Fruit fly (Drosophila melanogaster): ENCODE data around the gene CG32266.

Gene CG32266

dm6 chr3L:3816772-3817483 is 26.3 kb downstream of the CG32266 start (continued):
- TF ChIP-seq Oaz (GFP tag; IDR thresholded peaks at IDR 0.05) (no peak), Sox100B (GFP tag; optimal IDR thresholded peaks at IDR 0.05) (peak; percentile 30), CG2678 (tag; optimal IDR thresholded peaks at IDR 0.05) (peak; percentile 28), bsh (GFP tag; optimal IDR thresholded peaks at IDR 0.05) (peak; percentile 6 to 43), CG10543 (GFP tag; optimal IDR thresholded peaks at IDR 0.05) (peak; percentile 50), CG43689 (GFP tag; IDR thresholded peaks at IDR 0.05) (no peak), fd64A (GFP tag; optimal IDR thresholded peaks at IDR 0.05) (peak; percentile 13), sens (GFP tag) (peak; percentile 77), HHEX (GFP tag; optimal IDR thresholded peaks at IDR 0.05) (peak; percentile 24), CG5180 (GFP tag; optimal IDR thresholded peaks at IDR 0.05) (peak; percentile 25), CG6254 (GFP tag; optimal IDR thresholded peaks at IDR 0.05) (peak; percentile 26), CG7987 (GFP tag; optimal IDR thresholded peaks at IDR 0.05) (peak; percentile 1), MBD-R2 (GFP tag; IDR thresholded peaks at IDR 0.05) (no peak), ATbp (GFP tag; optimal IDR thresholded peaks at IDR 0.05) (peak; percentile 38), Adf1 (GFP tag; IDR thresholded peaks at IDR 0.05) (no peak), CG4328 (GFP tag; optimal IDR thresholded peaks at IDR 0.05) (peak; percentile 14), Nf-YB (GFP tag; optimal IDR thresholded peaks at IDR 0.05) (peak; percentile 26), CG13296 (GFP tag; optimal IDR thresholded peaks at IDR 0.05) (peak; percentile 44), CG12769 (tag; optimal IDR thresholded peaks at IDR 0.05) (peak; percentile 23), CG11456 (GFP tag; IDR thresholded peaks at IDR 0.05) (0 out of 3 replicates have a peak, but pooled peaks have one; percentile 12)

dm6 chr3L:3818566-3819325 is 28.1 kb downstream of the CG32266 start, which contains the start of gene enc:
TSS of gene enc (plus strand) at chr3L:3818679.
- TF ChIP-seq CG10431 (GFP tag; optimal IDR thresholded peaks at IDR 0.05) (peak; percentile 60), gcm (GFP tag; optimal IDR thresholded peaks at IDR 0.05) (no peak), Fer3 (tag; optimal IDR thresholded peaks at IDR 0.05) (peak; percentile 6), Spps (tag; optimal IDR thresholded peaks at IDR 0.05) (no peak), sc (optimal IDR thresholded peaks at IDR 0.05) (no peak), sc (GFP tag; optimal IDR thresholded peaks at IDR 0.05) (no peak), B-H1 (GFP tag; IDR thresholded peaks at IDR 0.05) (no peak), Nf-YA (GFP tag; IDR thresholded peaks at IDR 0.05) (no peak), yki (optimal IDR thresholded peaks at IDR 0.05) (no peak), sima (GFP tag; optimal IDR thresholded peaks at IDR 0.05) (no peak), Camta (GFP tag; optimal IDR thresholded peaks at IDR 0.05) (no peak), kni (GFP tag; optimal IDR thresholded peaks at IDR 0.05) (peak; percentile 47), CG5245 (GFP tag; optimal IDR thresholded peaks at IDR 0.05) (no peak), Stat92E (GFP tag; optimal IDR thresholded peaks at IDR 0.05) (peak in 1 of 3 experiments; percentile 35), Usf (GFP tag; optimal IDR thresholded peaks at IDR 0.05) (no peak), CG1529 (GFP tag; optimal IDR thresholded peaks at IDR 0.05) (peak; percentile 89), CG30431 (GFP tag; optimal IDR thresholded peaks at IDR 0.05) (no peak), twi (tag; optimal IDR thresholded peaks at IDR 0.05) (no peak), Lim3 (GFP tag; IDR thresholded peaks at IDR 0.05) (no peak), CG1792 (GFP tag; optimal IDR thresholded peaks at IDR 0.05) (no peak), B-H2 (GFP tag; optimal IDR thresholded peaks at IDR 0.05) (peak; percentile 23), Bteb2 (GFP tag; optimal IDR thresholded peaks at IDR 0.05) (no peak), exex (tag; optimal IDR thresholded peaks at IDR 0.05) (no peak), caup (GFP tag; optimal IDR thresholded peaks at IDR 0.05; ENCODE audit: severe bottlenecking) (no peak), Awh (GFP tag; IDR thresholded peaks at IDR 0.05) (no peak), CG18619 (GFP tag; optimal IDR thresholded peaks at IDR 0.05) (no peak), Dip3 (GFP tag; optimal IDR thresholded peaks at IDR 0.05) (no peak), repo (GFP tag; optimal IDR thresholded peaks at IDR 0.05) (no peak), Mad (GFP tag; optimal IDR thresholded peaks at IDR 0.05) (no peak)

Measured in whole organism, embryonic.